Fruit fly (Drosophila melanogaster) whole organism, embryonic: Measurements from ENCODE around the gene Jon66Cii.

Experiments used
- Atf-2 ChIP-seq: fragments of 200-800 bp; sonication (Bioruptor generic); optimal IDR thresholded peaks from 2 replicates; lab custom pipeline; 2016; ENCODE audit warnings: missing biosample characterization, missing genetic modification characterization
- Bgb ChIP-seq: fragments of 200-800 bp; sonication (Bioruptor generic); IDR thresholded peaks from 2 replicates; pipeline ENCODE4 v1.3.6; 2022; ENCODE audit warnings: missing biosample characterization, missing genetic modification characterization; ENCODE audit not compliant: partially characterized antibody
- Bteb2 ChIP-seq: fragments of 200-800 bp; sonication (Bioruptor generic); optimal IDR thresholded peaks from 2 replicates; lab custom pipeline; 2016; ENCODE audit warnings: missing biosample characterization, missing genetic modification characterization
- CG11695 ChIP-seq: fragments of 200-800 bp; sonication (Bioruptor generic); IDR thresholded peaks from 3 replicates; pipeline ENCODE4 v1.3.6; 2022; ENCODE audit warnings: missing biosample characterization, missing genetic modification characterization
- CG12155 ChIP-seq: fragments of 200-800 bp; sonication (Bioruptor generic); optimal IDR thresholded peaks from 3 replicates; lab custom pipeline; 2016; ENCODE audit warnings: missing biosample characterization, missing genetic modification characterization
- CG12744 ChIP-seq: fragments of 200-800 bp; sonication (Bioruptor generic); optimal IDR thresholded peaks from 2 replicates; lab custom pipeline; 2016; ENCODE audit warnings: missing biosample characterization, missing genetic modification characterization
- CG14014 ChIP-seq: fragments of 200-800 bp; sonication (Bioruptor generic); IDR thresholded peaks from 2 replicates; pipeline ENCODE4 v1.3.6; 2022; ENCODE audit warnings: missing biosample characterization, missing genetic modification characterization
- CG1602 ChIP-seq: fragments of 200-800 bp; sonication (Bioruptor generic); optimal IDR thresholded peaks from 3 replicates; lab custom pipeline; 2016; ENCODE audit warnings: missing biosample characterization, missing genetic modification characterization
- CG30020 ChIP-seq: fragments of 200-800 bp; optimal IDR thresholded peaks from 2 replicates; lab custom pipeline; 2019; ENCODE audit warnings: missing biosample characterization, mild to moderate bottlenecking, missing genetic modification characterization, moderate library complexity
- CG30403 ChIP-seq: fragments of 200-800 bp; sonication (Bioruptor generic); optimal IDR thresholded peaks from 3 replicates; lab custom pipeline; 2016; ENCODE audit warnings: missing biosample characterization, missing genetic modification characterization
- CG3065 ChIP-seq: fragments of 200-800 bp; sonication (Bioruptor generic); optimal IDR thresholded peaks from 2 replicates; lab custom pipeline; 2016; ENCODE audit warnings: missing biosample characterization, missing genetic modification characterization
- CG3407 ChIP-seq: fragments of 200-800 bp; sonication (Bioruptor generic); optimal IDR thresholded peaks from 2 replicates; lab custom pipeline; 2018; ENCODE audit warnings: missing biosample characterization, mild to moderate bottlenecking, missing genetic modification characterization
- CG3726 ChIP-seq: fragments of 200-800 bp; sonication (Bioruptor generic); IDR thresholded peaks from 3 replicates; pipeline ENCODE4, ENCODE4 v1.3.6; 2022; ENCODE audit warnings: missing biosample characterization, missing genetic modification characterization
- CG4424 ChIP-seq: fragments of 200-800 bp; sonication (Bioruptor generic); optimal IDR thresholded peaks from 3 replicates; lab custom pipeline; 2016; ENCODE audit warnings: missing biosample characterization, missing genetic modification characterization
- CG5180 ChIP-seq: fragments of 200-800 bp; sonication (Bioruptor generic); optimal IDR thresholded peaks from 3 replicates; lab custom pipeline; 2017; ENCODE audit warnings: missing biosample characterization, missing genetic modification characterization, mild to moderate bottlenecking, moderate library complexity, missing genetic modification reagents
- CG5953 ChIP-seq: fragments of 200-800 bp; sonication (Bioruptor generic); IDR thresholded peaks from 2 replicates; pipeline ENCODE4 v1.3.6; 2022; ENCODE audit warnings: missing biosample characterization, missing genetic modification characterization
- CG6854 ChIP-seq: fragments of 200-800 bp; sonication (Bioruptor generic); optimal IDR thresholded peaks from 3 replicates; lab custom pipeline; 2017; ENCODE audit warnings: missing biosample characterization, mild to moderate bottlenecking, missing genetic modification characterization
- CG7556 ChIP-seq: fragments of 200-800 bp; sonication (Bioruptor generic); optimal IDR thresholded peaks from 2 replicates; lab custom pipeline; 2017; ENCODE audit warnings: missing biosample characterization, mild to moderate bottlenecking, missing genetic modification characterization
- CG7839 ChIP-seq: fragments of 200-800 bp; sonication (Bioruptor generic); optimal IDR thresholded peaks from 3 replicates; lab custom pipeline; 2018; ENCODE audit warnings: missing biosample characterization, mild to moderate bottlenecking, missing genetic modification characterization, moderate library complexity
- CG9437 ChIP-seq: fragments of 200-800 bp; sonication (Bioruptor generic); optimal IDR thresholded peaks from 2 replicates; lab custom pipeline; 2018; ENCODE audit warnings: missing biosample characterization, mild to moderate bottlenecking, missing genetic modification characterization
- CG9876 ChIP-seq: fragments of 200-800 bp; sonication (Bioruptor generic); optimal IDR thresholded peaks from 2 replicates; lab custom pipeline; 2016; ENCODE audit warnings: missing biosample characterization, missing genetic modification characterization
- E2f2 ChIP-seq: fragments of 200-800 bp; sonication (Bioruptor generic); IDR thresholded peaks from 2 replicates; pipeline ENCODE4 v1.3.6; 2022; ENCODE audit warnings: missing biosample characterization, missing genetic modification characterization
- ERR ChIP-seq: fragments of 200-800 bp; sonication (Bioruptor generic); optimal IDR thresholded peaks from 2 replicates; lab custom pipeline; 2016; ENCODE audit warnings: missing biosample characterization, missing genetic modification characterization
- Ets97D ChIP-seq: fragments of 200-800 bp; sonication (Bioruptor generic); optimal IDR thresholded peaks from 3 replicates; lab custom pipeline; 2016; ENCODE audit warnings: missing biosample characterization, missing genetic modification characterization
- Six4 ChIP-seq: fragments of 200-800 bp; sonication (Bioruptor generic); optimal IDR thresholded peaks from 2 replicates; lab custom pipeline; 2016; ENCODE audit warnings: missing biosample characterization, missing genetic modification characterization
- Ssrp ChIP-seq: fragments of 200-800 bp; sonication (Bioruptor generic); optimal IDR thresholded peaks from 2 replicates; lab custom pipeline; 2018; ENCODE audit warnings: missing biosample characterization, mild to moderate bottlenecking, missing genetic modification characterization, moderate library complexity
- Usf ChIP-seq: fragments of 200-800 bp; sonication (Bioruptor generic); optimal IDR thresholded peaks from 2 replicates; lab custom pipeline; 2017; ENCODE audit warnings: missing genotype, missing biosample characterization, missing genetic modification characterization
- abd-A ChIP-seq: fragments of 200-800 bp; sonication (Bioruptor generic); optimal IDR thresholded peaks from 3 replicates; lab custom pipeline; 2019; ENCODE audit warnings: missing biosample characterization, mild to moderate bottlenecking, missing genetic modification characterization, moderate library complexity
- bcd ChIP-seq: fragments of 200-800 bp; sonication (Bioruptor generic); optimal IDR thresholded peaks from 2 replicates; lab custom pipeline; 2017; ENCODE audit warnings: missing biosample characterization, mild to moderate bottlenecking, missing genetic modification characterization
- cg ChIP-seq: fragments of 200-800 bp; sonication (Bioruptor generic); optimal IDR thresholded peaks from 3 replicates; lab custom pipeline; 2019; ENCODE audit warnings: missing biosample characterization, mild to moderate bottlenecking, missing genetic modification characterization, moderate library complexity
- crol ChIP-seq: fragments of 200-800 bp; sonication (Bioruptor generic); IDR thresholded peaks from 2 replicates; pipeline ENCODE4 v1.3.6; 2022; ENCODE audit warnings: missing biosample characterization, missing genetic modification characterization
- cwo ChIP-seq: fragments of 200-800 bp; sonication (Bioruptor generic); optimal IDR thresholded peaks from 3 replicates; lab custom pipeline; 2017; ENCODE audit warnings: missing biosample characterization, missing genetic modification characterization, mild to moderate bottlenecking, moderate library complexity, missing genetic modification reagents
- eve ChIP-seq, 2 experiments: fragments of >200 bp; optimal IDR thresholded peaks; 2 replicates each; lab custom pipeline; 2017; ENCODE audit warnings: missing biosample characterization in 2 of 2, missing genetic modification characterization in 2 of 2
- fd96Cb ChIP-seq: fragments of 200-800 bp; sonication (Bioruptor generic); optimal IDR thresholded peaks from 2 replicates; lab custom pipeline; 2018; ENCODE audit warnings: missing biosample characterization, mild to moderate bottlenecking, missing genetic modification characterization, moderate library complexity
- gcm ChIP-seq: fragments of 200-800 bp; sonication (Bioruptor generic); optimal IDR thresholded peaks from 2 replicates; lab custom pipeline; 2019; ENCODE audit warnings: missing biosample characterization, mild to moderate bottlenecking, missing genetic modification characterization, moderate library complexity
- hkb ChIP-seq, 2 experiments: fragments of 200-800 bp in 1 of 2; fragments of >200 bp in 1 of 2; sonication (Bioruptor generic) in 1 of 2; IDR thresholded peaks in 1 of 2; optimal IDR thresholded peaks in 1 of 2; 2 replicates each; pipeline versions ENCODE4 v1.3.6 to Lab custom; 2017 to 2022; ENCODE audit warnings: missing biosample characterization in 1 of 2, missing genetic modification characterization in 1 of 2
- jing ChIP-seq: fragments of 200-800 bp; sonication (Bioruptor generic); optimal IDR thresholded peaks from 2 replicates; lab custom pipeline; 2018; ENCODE audit warnings: missing biosample characterization, mild to moderate bottlenecking, missing genetic modification characterization
- jumu ChIP-seq: fragments of 200-800 bp; sonication (Bioruptor generic); optimal IDR thresholded peaks from 3 replicates; lab custom pipeline; 2016; ENCODE audit warnings: missing biosample characterization, missing genetic modification characterization
- pan ChIP-seq, 4 experiments: fragments of >200 bp in 3 of 4; fragments of 200-800 bp in 1 of 4; sonication (Bioruptor generic) in 1 of 4; optimal IDR thresholded peaks in 3 of 4; IDR thresholded peaks in 1 of 4; 2 replicates each; pipeline versions ENCODE4 v1.3.6 to Lab custom; 2017 to 2022; ENCODE audit warnings: missing biosample characterization in 2 of 4, missing genetic modification characterization in 2 of 4, mixed read lengths in 1 of 4
- pum ChIP-seq: fragments of 200-800 bp; sonication (Bioruptor generic); optimal IDR thresholded peaks from 2 replicates; lab custom pipeline; 2016; ENCODE audit warnings: missing biosample characterization, missing genetic modification characterization
- rib ChIP-seq: fragments of 200-800 bp; sonication (Bioruptor generic); IDR thresholded peaks from 2 replicates; pipeline ENCODE4 v1.3.6; 2022; ENCODE audit warnings: missing biosample characterization, missing genetic modification characterization
- shn ChIP-seq: fragments of 200-800 bp; sonication (Bioruptor generic); optimal IDR thresholded peaks from 3 replicates; lab custom pipeline; 2016; ENCODE audit warnings: missing biosample characterization, missing genetic modification characterization
- slbo ChIP-seq: fragments of 200-800 bp; sonication (Bioruptor generic); IDR thresholded peaks from 2 replicates; pipeline ENCODE4 v1.3.6; 2022; ENCODE audit warnings: missing biosample characterization, missing genetic modification characterization
- so ChIP-seq: fragments of 200-800 bp; sonication (Bioruptor generic); IDR thresholded peaks from 3 replicates; pipeline ENCODE4 v1.3.6; 2022; ENCODE audit warnings: missing biosample characterization, missing genetic modification characterization
- sqz ChIP-seq: fragments of 200-800 bp; sonication (Bioruptor generic); optimal IDR thresholded peaks from 3 replicates; lab custom pipeline; 2018; ENCODE audit warnings: missing biosample characterization, mild to moderate bottlenecking, missing genetic modification characterization
- unpg ChIP-seq: fragments of 200-800 bp; sonication (Bioruptor generic); optimal IDR thresholded peaks from 3 replicates; lab custom pipeline; 2018; ENCODE audit warnings: missing biosample characterization, mild to moderate bottlenecking, missing genetic modification characterization, moderate library complexity
- vvl ChIP-seq: fragments of 200-800 bp; sonication (Bioruptor generic); IDR thresholded peaks from 2 replicates; pipeline ENCODE4 v1.3.6; 2022; ENCODE audit warnings: missing biosample characterization, missing genetic modification characterization
- zf30C ChIP-seq: fragments of 200-800 bp; sonication (Bioruptor generic); optimal IDR thresholded peaks from 3 replicates; lab custom pipeline; 2018; ENCODE audit warnings: missing biosample characterization, mild to moderate bottlenecking, missing genetic modification characterization

Jon66Cii gene

DNA sequence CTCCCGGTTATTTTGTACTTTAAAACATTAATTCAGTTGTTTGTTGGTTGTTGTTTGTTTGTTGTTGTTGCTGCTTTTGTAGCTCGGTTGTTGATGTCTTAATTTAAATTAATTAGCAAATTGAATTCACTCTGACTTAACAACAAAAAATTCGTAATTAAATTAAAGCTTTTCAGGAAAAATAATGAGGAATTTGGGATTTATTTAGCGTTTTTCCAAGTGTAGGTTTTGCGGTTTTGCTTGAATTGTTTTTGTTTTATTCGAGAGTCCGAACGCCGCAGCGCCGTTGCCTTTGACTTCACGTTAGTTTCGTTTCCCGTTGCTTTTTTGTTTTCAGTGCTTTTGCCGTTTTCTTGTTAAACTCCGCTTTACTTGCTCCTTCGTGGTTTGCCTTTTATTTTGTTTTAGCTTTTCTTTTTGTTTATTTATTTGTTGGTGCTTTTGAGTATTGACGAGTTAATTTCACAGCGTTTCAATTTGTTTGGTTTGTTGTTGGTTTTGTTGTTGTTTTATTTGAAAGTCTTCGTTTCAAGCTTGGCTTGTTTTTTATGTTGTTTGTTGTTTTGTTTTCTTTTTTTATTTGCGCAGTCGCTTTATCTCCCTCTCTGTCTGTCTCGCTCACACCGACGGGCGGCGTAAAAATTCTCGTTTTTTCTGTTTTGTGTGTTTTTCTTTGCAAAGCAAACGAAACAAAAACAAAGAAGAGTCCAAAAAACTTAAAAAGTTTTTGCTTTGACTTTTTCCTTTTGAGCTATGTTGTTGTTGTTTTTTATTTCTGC is 47.5 kb upstream of the Jon66Cii start (continued):
- no peak for TF ChIP-seq CG3726
- peak; percentile 28 for TF ChIP-seq CG4424 (GFP tag; lab: Kevin White, UChicago)
- TF ChIP-seq Usf (GFP tag; lab: Kevin White, UChicago), result no peak
- TF ChIP-seq rib (GFP tag; lab: Robert Waterston, UW), result no peak
- no peak for TF ChIP-seq CG5180 (GFP tag; lab: Kevin White, UChicago)
- no peak for TF ChIP-seq hkb (optimal IDR thresholded peaks at IDR 0.05; lab: Kevin White, UChicago)
- peak; percentile 46 for TF ChIP-seq hkb (GFP tag; IDR thresholded peaks at IDR 0.05; lab: Robert Waterston, UW)
- peak; percentile 17 for TF ChIP-seq CG1602 (GFP tag; lab: Kevin White, UChicago)
- peak; percentile 52 for TF ChIP-seq zf30C (GFP tag; lab: Kevin White, UChicago)
- TF ChIP-seq CG3407 (GFP tag; lab: Kevin White, UChicago), result no peak
- no peak for TF ChIP-seq CG7556 (GFP tag; lab: Kevin White, UChicago)
- peak; percentile 71 for TF ChIP-seq sqz (GFP tag; lab: Kevin White, UChicago)
- peak; percentile 13 for TF ChIP-seq CG6854 (GFP tag; lab: Kevin White, UChicago)
- TF ChIP-seq CG9876 (GFP tag; lab: Kevin White, UChicago), result no peak
- TF ChIP-seq fd96Cb (tag; lab: Kevin White, UChicago), result peak; percentile 35
- peak; percentile 54; the same call in 1 of the 2 replicates for TF ChIP-seq CG14014 (GFP tag; lab: Robert Waterston, UW)
- TF ChIP-seq ERR, result no peak
- TF ChIP-seq crol (GFP tag; lab: Robert Waterston, UW), result no peak
- TF ChIP-seq CG3065 (GFP tag; lab: Kevin White, UChicago), result no peak
- peak; percentile 42 for TF ChIP-seq unpg (GFP tag; lab: Kevin White, UChicago)
- TF ChIP-seq gcm (GFP tag; lab: Kevin White, UChicago), result no peak
- no peak for TF ChIP-seq CG30020 (tag; lab: Kevin White, UChicago)
- TF ChIP-seq bcd (GFP tag; lab: Kevin White, UChicago), result no peak
- TF ChIP-seq shn (GFP tag; lab: Kevin White, UChicago), result peak; percentile 33
- TF ChIP-seq Ssrp (tag; lab: Kevin White, UChicago), result peak; percentile 45
- TF ChIP-seq abd-A, result no peak
- TF ChIP-seq CG7839, result no peak
- no peak for TF ChIP-seq Bgb (GFP tag; lab: Robert Waterston, UW)
- peak; percentile 28 for TF ChIP-seq Atf-2 (GFP tag; lab: Kevin White, UChicago)
- peak; percentile 31 for TF ChIP-seq Bteb2 (GFP tag; lab: Kevin White, UChicago)
- TF ChIP-seq jing (GFP tag; lab: Kevin White, UChicago), result no peak
- TF ChIP-seq Six4 (GFP tag; lab: Kevin White, UChicago), result no peak
- peak in 1 of 2 experiments; percentile 72 for TF ChIP-seq eve (GFP tag; optimal IDR thresholded peaks at IDR 0.05; lab: Kevin White, UChicago)
- no peak for TF ChIP-seq pan (optimal IDR thresholded peaks at IDR 0.05; lab: Kevin White, UChicago)
- TF ChIP-seq pan (GFP tag; optimal IDR thresholded peaks at IDR 0.05 in 1 of 2, IDR thresholded peaks at IDR 0.05 in 1 of 2), result peak in 1 of 2 experiments; percentile 34
- peak; percentile 31 for TF ChIP-seq CG12155 (GFP tag; lab: Kevin White, UChicago)
- TF ChIP-seq CG9437 (GFP tag; lab: Kevin White, UChicago), result peak; percentile 20
- TF ChIP-seq pum (GFP tag; lab: Kevin White, UChicago), result peak; percentile 33
- peak; percentile 30 for TF ChIP-seq CG12744
- TF ChIP-seq so (GFP tag; lab: Robert Waterston, UW), result no peak
- TF ChIP-seq Ets97D (GFP tag; lab: Kevin White, UChicago), result peak; percentile 6
- TF ChIP-seq CG11695 (GFP tag; lab: Robert Waterston, UW), result peak; percentile 53; the same call in 2 of the 3 replicates
- TF ChIP-seq CG5953 (GFP tag; lab: Robert Waterston, UW), result no peak
- TF ChIP-seq slbo (GFP tag; lab: Robert Waterston, UW), result peak; percentile 55; the same call in 1 of the 2 replicates
- TF ChIP-seq E2f2 (GFP tag; lab: Robert Waterston, UW), result peak; percentile 7; the same call in 1 of the 2 replicates
- TF ChIP-seq cg (GFP tag; lab: Kevin White, UChicago), result no peak
- peak; percentile 68 for TF ChIP-seq CG30403 (GFP tag; lab: Kevin White, UChicago)
- TF ChIP-seq cwo (GFP tag; lab: Kevin White, UChicago), result no peak
- peak; percentile 25 for TF ChIP-seq jumu
- no peak; the same call in 1 of the 2 replicates for TF ChIP-seq vvl (GFP tag; lab: Robert Waterston, UW)
